Fruit fly (Drosophila melanogaster) whole organism, adult: Measurements from ENCODE around the gene CG3982.

Source experiments
- CG11617 ChIP-seq: fragments of 200-800 bp; sonication (Bioruptor generic); optimal IDR thresholded peaks from 2 replicates; lab custom pipeline; 2017; ENCODE audit warnings: mild to moderate bottlenecking, missing biosample characterization, missing genetic modification reagents, missing genetic modification characterization
- Hr96 ChIP-seq: fragments of 200-800 bp; sonication (Bioruptor generic); optimal IDR thresholded peaks from 2 replicates; lab custom pipeline; 2016; ENCODE audit warnings: missing biosample characterization, missing genetic modification characterization

dm6 chr3L:9383345-9384075, 33.7 kb downstream of the CG3982 start, which contains the start of gene Hsp27:
- peak; percentile 96 for TF ChIP-seq CG11617
- peak; percentile 97 for TF ChIP-seq Hr96 (GFP tag; lab: Kevin White, UChicago)
